Fruit fly (Drosophila melanogaster): Measurements from ENCODE around the gene Mgat4b.

Mgat4b gene

DNA sequence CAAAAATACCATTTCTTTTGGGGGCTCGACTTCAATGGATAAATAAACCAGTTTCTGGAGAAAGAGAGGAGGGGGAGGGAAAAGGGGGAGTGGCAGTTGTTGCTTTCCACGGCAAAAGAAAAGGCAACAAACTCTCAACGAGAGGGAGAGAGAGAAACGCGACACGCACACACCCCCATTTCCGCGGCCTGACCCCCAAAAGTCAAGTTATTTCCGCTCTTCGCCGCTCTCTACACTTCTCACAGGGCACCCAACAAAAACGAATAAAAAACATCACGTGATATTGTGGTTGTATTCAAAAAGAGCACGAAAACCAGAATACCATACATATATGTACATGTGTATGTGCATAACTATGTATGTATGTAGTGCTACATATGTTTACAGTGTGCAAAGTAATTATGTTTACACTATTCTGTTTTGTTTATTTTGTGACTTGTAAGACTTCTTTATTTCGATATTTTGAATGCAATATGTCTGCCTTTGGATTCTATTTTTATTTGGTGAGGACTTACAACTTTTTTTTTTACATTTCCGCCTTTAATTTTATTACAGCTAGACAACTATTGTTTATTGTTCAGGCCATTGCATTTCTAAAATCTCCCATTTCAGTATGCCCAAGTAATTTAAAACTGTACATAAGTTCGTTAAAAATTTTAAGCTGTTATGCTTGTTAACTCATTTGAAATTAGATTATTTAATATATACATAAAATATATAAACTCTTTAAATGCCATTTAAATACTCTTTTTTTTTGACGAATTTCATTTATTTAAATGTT is 12.2 kb upstream of the Mgat4b start:
- TF ChIP-seq Ets98B (GFP tag; IDR thresholded peaks at IDR 0.05) (peak; percentile 54; the same call in 1 of the 2 replicates), Snoo (tag; optimal IDR thresholded peaks at IDR 0.05) (peak; percentile 70), CG32121 (GFP tag; IDR thresholded peaks at IDR 0.05) (no peak; the same call in none of the 2 replicates), rn (GFP tag; IDR thresholded peaks at IDR 0.05) (no peak), CG8301 (tag; optimal IDR thresholded peaks at IDR 0.05) (peak; percentile 21), CG12605 (GFP tag; IDR thresholded peaks at IDR 0.05) (peak; percentile 81), Pif1B (GFP tag; optimal IDR thresholded peaks at IDR 0.05) (peak; percentile 32), CG10348 (GFP tag; IDR thresholded peaks at IDR 0.05) (no peak), CG9948 (tag; optimal IDR thresholded peaks at IDR 0.05) (peak; percentile 34), CG14655 (GFP tag; optimal IDR thresholded peaks at IDR 0.05) (peak; percentile 57), Pif1A (GFP tag; optimal IDR thresholded peaks at IDR 0.05) (peak; percentile 20), D1 (tag; optimal IDR thresholded peaks at IDR 0.05) (peak; percentile 65), EcR (GFP tag; optimal IDR thresholded peaks at IDR 0.05) (peak; percentile 97), CG17806 (tag; optimal IDR thresholded peaks at IDR 0.05) (peak; percentile 33), CG4496 (GFP tag; IDR thresholded peaks at IDR 0.05) (no peak; the same call in 1 of the 3 replicates), CG15710 (tag; optimal IDR thresholded peaks at IDR 0.05) (peak; percentile 53), CG8159 (tag; optimal IDR thresholded peaks at IDR 0.05) (peak; percentile 62), CG34367 (tag; optimal IDR thresholded peaks at IDR 0.05) (peak; percentile 57), CG13204 (GFP tag; optimal IDR thresholded peaks at IDR 0.05) (peak; percentile 70), gl (tag; optimal IDR thresholded peaks at IDR 0.05) (peak; percentile 90), fd96Ca (GFP tag; IDR thresholded peaks at IDR 0.05) (0 out of 3 replicates have a peak, but pooled peaks have one; percentile 54)

DNA sequence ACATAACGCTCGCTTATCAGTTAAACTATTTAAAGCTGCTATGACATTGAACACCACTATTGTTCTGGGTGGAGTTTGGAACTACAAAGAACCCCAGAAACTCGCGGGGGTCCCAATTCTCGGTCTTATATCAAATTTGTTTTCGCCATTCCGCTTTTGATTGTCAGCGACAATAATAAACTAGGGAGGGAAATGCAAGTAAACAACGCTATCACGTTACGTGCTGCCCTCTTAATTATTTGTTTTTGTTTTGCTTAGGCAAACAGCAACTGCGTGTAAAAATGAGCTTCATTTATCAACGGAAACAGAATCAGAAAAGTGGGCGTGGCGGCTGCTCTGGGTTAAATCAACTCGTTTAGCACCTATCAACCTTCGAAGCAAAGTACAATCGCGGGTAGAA is 11.1 kb upstream of the Mgat4b start:
- no peak for TF ChIP-seq gl (tag; optimal IDR thresholded peaks at IDR 0.05)
- no peak for TF ChIP-seq CG14655 (GFP tag; optimal IDR thresholded peaks at IDR 0.05)
- no peak for TF ChIP-seq CG34367 (tag; optimal IDR thresholded peaks at IDR 0.05)
- no peak for TF ChIP-seq CG32121 (GFP tag; IDR thresholded peaks at IDR 0.05)
- no peak for TF ChIP-seq CG17806 (tag; optimal IDR thresholded peaks at IDR 0.05)
- TF ChIP-seq CG8159 (tag; optimal IDR thresholded peaks at IDR 0.05) = no peak
- no peak for TF ChIP-seq Pif1A (GFP tag; optimal IDR thresholded peaks at IDR 0.05)
- no peak for TF ChIP-seq CG8301 (tag; optimal IDR thresholded peaks at IDR 0.05)
- TF ChIP-seq CG10348 (GFP tag; IDR thresholded peaks at IDR 0.05) = no peak
- no peak for TF ChIP-seq CG9948 (tag; optimal IDR thresholded peaks at IDR 0.05)
- no peak for TF ChIP-seq Ets98B (GFP tag; IDR thresholded peaks at IDR 0.05)
- TF ChIP-seq Snoo (tag; optimal IDR thresholded peaks at IDR 0.05) = no peak
- TF ChIP-seq CG15710 (tag; optimal IDR thresholded peaks at IDR 0.05) = no peak
- no peak for TF ChIP-seq fd96Ca (GFP tag; IDR thresholded peaks at IDR 0.05)
- TF ChIP-seq CG4496 (GFP tag; IDR thresholded peaks at IDR 0.05) = no peak
- TF ChIP-seq EcR (GFP tag; optimal IDR thresholded peaks at IDR 0.05) = no peak

DNA sequence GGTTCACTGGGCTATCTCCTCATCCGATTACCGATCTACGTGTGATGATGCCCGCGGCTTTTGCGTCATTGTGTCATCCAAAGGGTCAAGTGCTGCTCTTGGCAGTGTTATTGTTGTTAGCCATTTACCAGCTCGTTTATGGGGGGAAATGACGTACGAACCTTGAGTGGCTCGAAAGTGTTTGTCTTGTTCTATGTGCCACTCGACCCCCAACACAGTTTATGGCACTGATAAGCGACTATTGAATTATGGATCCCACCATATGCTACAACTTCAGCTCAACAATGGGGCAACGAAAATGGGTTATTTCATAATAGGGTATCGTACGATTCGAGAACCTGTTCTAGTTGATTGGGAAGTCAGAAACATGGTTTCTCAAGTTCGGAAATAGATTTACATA is 10.2 kb upstream of the Mgat4b start:
- no peak for TF ChIP-seq CG10348 (GFP tag; IDR thresholded peaks at IDR 0.05)
- TF ChIP-seq Pif1B (GFP tag; optimal IDR thresholded peaks at IDR 0.05) = no peak
- TF ChIP-seq CG14655 (GFP tag; optimal IDR thresholded peaks at IDR 0.05) = no peak
- no peak for TF ChIP-seq CG17806 (tag; optimal IDR thresholded peaks at IDR 0.05)
- no peak for TF ChIP-seq CG4496 (GFP tag; IDR thresholded peaks at IDR 0.05)
- no peak for TF ChIP-seq CG13204 (GFP tag; optimal IDR thresholded peaks at IDR 0.05)
- no peak for TF ChIP-seq EcR (GFP tag; optimal IDR thresholded peaks at IDR 0.05)
- TF ChIP-seq gl (tag; optimal IDR thresholded peaks at IDR 0.05) = no peak
- TF ChIP-seq CG32121 (GFP tag; IDR thresholded peaks at IDR 0.05) = no peak
- TF ChIP-seq D1 (tag; optimal IDR thresholded peaks at IDR 0.05) = no peak
- TF ChIP-seq CG9948 (tag; optimal IDR thresholded peaks at IDR 0.05) = no peak
- TF ChIP-seq fd96Ca (GFP tag; IDR thresholded peaks at IDR 0.05) = no peak
- no peak for TF ChIP-seq Ets98B (GFP tag; IDR thresholded peaks at IDR 0.05)
- no peak for TF ChIP-seq CG8301 (tag; optimal IDR thresholded peaks at IDR 0.05)

DNA sequence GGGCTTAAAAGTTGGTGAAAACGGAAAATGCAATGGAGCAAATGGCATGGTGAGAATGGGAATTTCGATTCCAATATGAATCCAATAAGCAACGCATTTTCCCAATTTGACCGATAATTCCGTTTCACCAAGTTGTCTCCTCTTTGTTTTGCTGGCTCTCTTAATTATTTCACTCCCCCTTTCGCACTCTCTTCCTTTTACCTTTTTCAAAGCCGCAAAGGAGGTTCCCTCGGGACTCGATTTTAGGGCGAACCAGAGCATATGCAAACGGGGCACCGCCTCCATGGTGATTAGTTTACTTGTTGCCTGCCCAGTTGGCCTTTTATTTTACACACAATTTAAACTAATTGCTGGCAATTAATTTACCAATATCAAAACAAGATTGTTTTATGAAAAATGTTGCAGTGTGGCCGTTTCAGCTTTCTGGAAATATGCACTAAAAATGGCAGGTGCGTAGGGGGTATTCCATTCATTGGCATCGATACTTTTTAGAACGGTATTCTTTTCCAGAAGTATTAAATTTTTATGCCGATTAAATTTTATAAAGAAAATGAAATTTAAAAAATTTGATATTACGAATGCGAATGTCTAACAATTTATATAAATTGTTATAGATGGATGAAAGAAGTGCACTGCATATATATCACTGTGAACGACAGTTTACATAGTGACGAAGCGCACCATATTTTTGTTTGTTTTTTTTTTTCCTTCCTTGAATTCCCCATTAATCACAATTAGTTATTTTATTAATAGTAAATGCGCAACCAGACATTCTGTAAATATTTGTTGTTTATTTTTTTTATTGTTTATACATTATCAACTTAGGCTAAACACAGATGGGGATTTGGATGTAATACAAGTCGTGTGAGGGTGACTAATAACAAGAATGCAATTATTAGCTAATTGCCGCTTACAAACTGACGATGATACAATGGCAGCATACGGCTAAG is 6.9 kb upstream of the Mgat4b start, which contains the start of gene mop:
TSS of gene mop (minus strand) at position 419 of the 950 bp plus-strand sequence.
- TF ChIP-seq CG9948 (tag; optimal IDR thresholded peaks at IDR 0.05) (no peak), CG8159 (tag; optimal IDR thresholded peaks at IDR 0.05) (no peak), gl (tag; optimal IDR thresholded peaks at IDR 0.05) (no peak), fd96Ca (GFP tag; IDR thresholded peaks at IDR 0.05) (0 out of 3 replicates have a peak, but pooled peaks have one; percentile 5), rn (GFP tag; IDR thresholded peaks at IDR 0.05) (0 out of 2 replicates have a peak, but pooled peaks have one; percentile 20), CG4496 (GFP tag; IDR thresholded peaks at IDR 0.05) (0 out of 3 replicates have a peak, but pooled peaks have one; percentile 7), CG8301 (tag; optimal IDR thresholded peaks at IDR 0.05) (no peak), CG34367 (tag; optimal IDR thresholded peaks at IDR 0.05) (no peak), CG32121 (GFP tag; IDR thresholded peaks at IDR 0.05) (peak; percentile 54; the same call in 1 of the 2 replicates), EcR (GFP tag; optimal IDR thresholded peaks at IDR 0.05) (no peak)

Data from whole organism, pupa.